Fruit fly (Drosophila melanogaster): ENCODE measurements around the gene Or33c.

The Or33c gene

DNA sequence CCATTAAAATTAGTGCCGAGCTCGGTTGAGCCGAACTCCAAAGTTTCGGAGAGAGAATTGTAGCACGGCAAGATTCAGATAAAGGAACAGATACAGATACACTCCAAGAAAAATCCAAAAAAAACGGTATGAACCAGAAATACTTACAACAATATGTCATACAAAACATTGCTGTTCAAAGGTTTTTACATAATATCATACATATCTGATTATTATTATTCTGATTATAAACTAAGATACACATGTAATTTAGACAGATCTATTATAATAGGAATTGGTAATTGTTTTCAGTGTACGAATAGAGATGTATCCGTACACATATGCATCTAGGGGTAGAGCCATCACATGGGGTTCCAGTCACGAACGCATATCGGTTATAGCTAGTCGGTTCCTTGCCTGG is 42.3 kb downstream of the Or33c start (continued):
- TF ChIP-seq CG14710 (tag; optimal IDR thresholded peaks at IDR 0.05) (peak; percentile 7), CG8924 (tag; optimal IDR thresholded peaks at IDR 0.05) (peak; percentile 3), CkIIα-i1 (GFP tag; IDR thresholded peaks at IDR 0.05) (no peak), CG17802 (tag; optimal IDR thresholded peaks at IDR 0.05) (no peak), ken (GFP tag; IDR thresholded peaks at IDR 0.05) (no peak), zf30C (GFP tag; optimal IDR thresholded peaks at IDR 0.05) (peak; percentile 15), Oli (tag; optimal IDR thresholded peaks at IDR 0.05) (peak; percentile 10), az2 (GFP tag; optimal IDR thresholded peaks at IDR 0.05) (no peak), mld (GFP tag; IDR thresholded peaks at IDR 0.05; ENCODE audit: partially characterized antibody) (no peak), Ssrp (tag; optimal IDR thresholded peaks at IDR 0.05) (peak; percentile 8), mam (GFP tag; optimal IDR thresholded peaks at IDR 0.05) (no peak), Usf (GFP tag; optimal IDR thresholded peaks at IDR 0.05) (no peak)

DNA sequence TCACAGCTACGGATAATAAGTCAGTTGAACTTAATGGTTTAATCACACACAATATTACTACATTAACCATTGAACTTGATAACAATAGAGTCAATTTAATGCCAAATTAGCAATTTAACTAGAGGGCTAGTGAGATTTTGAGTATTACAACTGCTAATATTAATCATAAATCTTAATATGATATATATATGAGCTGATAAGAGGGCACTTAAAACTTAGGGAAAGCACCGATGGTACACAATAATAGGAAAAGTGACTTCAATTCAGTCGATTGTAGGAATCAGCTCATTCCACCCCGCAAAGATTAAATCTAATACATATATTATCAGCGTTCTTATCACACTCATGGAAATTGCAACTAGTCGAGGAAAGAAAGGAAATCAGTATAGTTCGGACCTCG is 43.4 kb downstream of the Or33c start, which contains the start of gene CG16965:
CG16965 (plus strand) TSS at position 382 of the 400 bp plus-strand sequence.
- TF ChIP-seq pan (optimal IDR thresholded peaks at IDR 0.05) (no peak), pan (GFP tag; optimal IDR thresholded peaks at IDR 0.05 in 1 of 2, IDR thresholded peaks at IDR 0.05 in 1 of 2) (no peak), exex (tag; optimal IDR thresholded peaks at IDR 0.05) (peak; percentile 59)

DNA sequence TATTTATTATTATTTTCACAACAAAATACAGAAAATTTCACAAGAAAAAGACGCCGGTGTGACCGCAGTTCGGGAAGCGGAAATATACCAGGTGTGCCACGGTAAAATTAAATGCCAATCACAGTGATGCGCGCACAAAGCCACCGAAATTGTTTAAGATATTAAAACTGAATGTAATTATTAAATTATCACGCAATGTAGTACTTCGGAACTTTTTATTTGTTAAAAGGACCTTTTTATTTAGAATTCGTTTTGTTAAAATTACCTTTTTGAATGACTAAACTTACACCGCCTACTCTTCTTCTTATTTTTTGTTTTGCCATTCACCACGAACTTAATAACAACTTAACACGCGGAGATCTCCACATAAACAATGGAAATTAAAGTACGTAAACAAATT is 50.2 kb downstream of the Or33c start, which contains the start of the genes CG6686 and CG34163:
CG6686 (minus strand) TSS at position 95 of the 400 bp plus-strand sequence.
CG34163 (plus strand) TSS at position 326 of the 400 bp plus-strand sequence.
- TF ChIP-seq Lhr (GFP tag; optimal IDR thresholded peaks at IDR 0.05), result peak; percentile 64
- no peak for TF ChIP-seq luna (GFP tag; optimal IDR thresholded peaks at IDR 0.05)
- TF ChIP-seq az2 (GFP tag; optimal IDR thresholded peaks at IDR 0.05), result peak; percentile 58
- peak; percentile 9 for TF ChIP-seq CG9876 (GFP tag; optimal IDR thresholded peaks at IDR 0.05)
- TF ChIP-seq vvl (GFP tag; IDR thresholded peaks at IDR 0.05), result peak; percentile 40; the same call in 1 of the 2 replicates
- TF ChIP-seq CG6683 (GFP tag; optimal IDR thresholded peaks at IDR 0.05), result no peak
- peak; percentile 44 for TF ChIP-seq mam (GFP tag; optimal IDR thresholded peaks at IDR 0.05)
- peak; percentile 35 for TF ChIP-seq dmrt11E (tag; optimal IDR thresholded peaks at IDR 0.05)
- TF ChIP-seq Ets65A (GFP tag), result peak; percentile 91
- no peak for TF ChIP-seq CG11247 (GFP tag; IDR thresholded peaks at IDR 0.05)
- no peak for TF ChIP-seq peb (GFP tag; IDR thresholded peaks at IDR 0.05)
- no peak for TF ChIP-seq ro (GFP tag; IDR thresholded peaks at IDR 0.05)
- TF ChIP-seq CG12659 (GFP tag; optimal IDR thresholded peaks at IDR 0.05), result peak; percentile 68
- 0 out of 2 replicates have a peak, but pooled peaks have one; percentile 12 for TF ChIP-seq amos (GFP tag; IDR thresholded peaks at IDR 0.05; ENCODE audit: partially characterized antibody)
- peak; percentile 49; the same call in 1 of the 3 replicates for TF ChIP-seq zfh1 (GFP tag; IDR thresholded peaks at IDR 0.05)
- TF ChIP-seq YL-1 (GFP tag; optimal IDR thresholded peaks at IDR 0.05), result peak; percentile 94
- TF ChIP-seq CG3995 (GFP tag; optimal IDR thresholded peaks at IDR 0.05), result peak; percentile 31
- TF ChIP-seq CG2202 (tag; optimal IDR thresholded peaks at IDR 0.05), result peak; percentile 2
- TF ChIP-seq Hmx (GFP tag; optimal IDR thresholded peaks at IDR 0.05), result peak; percentile 29
- TF ChIP-seq esg (GFP tag; conservative IDR thresholded peaks at IDR 0.05), result no peak
- TF ChIP-seq CG2120 (GFP tag; optimal IDR thresholded peaks at IDR 0.05), result peak; percentile 76
- TF ChIP-seq slp2 (GFP tag; optimal IDR thresholded peaks at IDR 0.05), result peak; percentile 22
- TF ChIP-seq dmrt99B (tag; optimal IDR thresholded peaks at IDR 0.05), result no peak
- TF ChIP-seq CG7786 (GFP tag; optimal IDR thresholded peaks at IDR 0.05), result peak; percentile 55
- peak; percentile 88 for TF ChIP-seq CG4617 (GFP tag; optimal IDR thresholded peaks at IDR 0.05; ENCODE audit: borderline replicate concordance)
- TF ChIP-seq sima (GFP tag; optimal IDR thresholded peaks at IDR 0.05), result no peak
- TF ChIP-seq PHDP (tag; optimal IDR thresholded peaks at IDR 0.05), result peak; percentile 6
- no peak for TF ChIP-seq CG11695 (GFP tag; IDR thresholded peaks at IDR 0.05)
- TF ChIP-seq Chrac-16 (GFP tag; optimal IDR thresholded peaks at IDR 0.05), result peak; percentile 33
- TF ChIP-seq ind (GFP tag; optimal IDR thresholded peaks at IDR 0.05), result peak; percentile 12
- peak; percentile 61 for TF ChIP-seq CG7271 (tag; optimal IDR thresholded peaks at IDR 0.05)
- peak; percentile 35 for TF ChIP-seq CG17359 (tag; optimal IDR thresholded peaks at IDR 0.05)
- TF ChIP-seq exex (tag; optimal IDR thresholded peaks at IDR 0.05), result peak; percentile 19
- TF ChIP-seq Xrp1 (GFP tag; IDR thresholded peaks at IDR 0.05), result peak; percentile 27; the same call in 1 of the 2 replicates
- TF ChIP-seq CG14050 (GFP tag; IDR thresholded peaks at IDR 0.05), result no peak
- peak; percentile 63 for TF ChIP-seq pzg (GFP tag; optimal IDR thresholded peaks at IDR 0.05)

Data from whole organism, embryonic.